Fruit fly (Drosophila melanogaster) whole organism, pupa: ENCODE measurements around the gene Ugt37C2.

Source experiments
- EcR ChIP-seq: fragments of 200-800 bp; sonication (Bioruptor generic); optimal IDR thresholded peaks from 3 replicates; lab custom pipeline; 2019; ENCODE audit warnings: missing biosample characterization, missing genetic modification characterization, mild to moderate bottlenecking, moderate library complexity, missing genetic modification reagents
- rn ChIP-seq: fragments of 200-800 bp; sonication (Bioruptor generic); IDR thresholded peaks from 2 replicates; pipeline ENCODE4 v1.3.6; 2022; ENCODE audit warnings: missing biosample characterization, missing genetic modification characterization

- no peak for TF ChIP-seq EcR (GFP tag; lab: Kevin White, UChicago)
- no peak for TF ChIP-seq rn (GFP tag; lab: Robert Waterston, UW)
These were observed 14.7 kb downstream of the Ugt37C2 start for dm6 chr2L:16808752-16809151.
